Worm (Caenorhabditis elegans) whole organism, young adult: Measurements from ENCODE around the gene lgc-15.

Experiments
- Y79H2A.3 ChIP-seq: fragments of 200-800 bp; sonication (Bioruptor generic); conservative IDR thresholded peaks from 2 replicates; pipeline ENCODE4 v1.3.6; 2022; ENCODE audit warnings: missing genetic modification reagents, missing genetic modification characterization, missing compliant biosample characterization
- akir-1 ChIP-seq: fragments of 200-800 bp; sonication (Bioruptor generic); optimal IDR thresholded peaks from 2 replicates; lab custom pipeline; 2018; ENCODE audit warnings: mild to moderate bottlenecking, missing genetic modification characterization, moderate library complexity, missing compliant biosample characterization
- ceh-100 ChIP-seq: fragments of 200-800 bp; sonication (Bioruptor generic); IDR thresholded peaks from 2 replicates; pipeline ENCODE4 v1.3.6; 2022; ENCODE audit warnings: missing genetic modification reagents, missing genetic modification characterization, missing compliant biosample characterization
- egl-44 ChIP-seq: fragments of 200-800 bp; sonication (Bioruptor generic); IDR thresholded peaks from 2 replicates; pipeline ENCODE4 v1.3.6; 2022; ENCODE audit warnings: missing genetic modification reagents, missing genetic modification characterization, missing compliant biosample characterization
- nfya-1 ChIP-seq: sonication (generic microtip); optimal IDR thresholded peaks from 2 replicates; lab custom pipeline; 2017; ENCODE audit warnings: antibody characterized with exemption, missing compliant biosample characterization, missing genetic modification characterization, borderline replicate concordance; ENCODE audit not compliant: insufficient read depth
- ztf-6 ChIP-seq: fragments of 200-800 bp; sonication (Bioruptor generic); IDR thresholded peaks from 2 replicates; pipeline ENCODE4 v1.3.6; 2022; ENCODE audit warnings: missing genetic modification reagents, missing genetic modification characterization, missing compliant biosample characterization

DNA sequence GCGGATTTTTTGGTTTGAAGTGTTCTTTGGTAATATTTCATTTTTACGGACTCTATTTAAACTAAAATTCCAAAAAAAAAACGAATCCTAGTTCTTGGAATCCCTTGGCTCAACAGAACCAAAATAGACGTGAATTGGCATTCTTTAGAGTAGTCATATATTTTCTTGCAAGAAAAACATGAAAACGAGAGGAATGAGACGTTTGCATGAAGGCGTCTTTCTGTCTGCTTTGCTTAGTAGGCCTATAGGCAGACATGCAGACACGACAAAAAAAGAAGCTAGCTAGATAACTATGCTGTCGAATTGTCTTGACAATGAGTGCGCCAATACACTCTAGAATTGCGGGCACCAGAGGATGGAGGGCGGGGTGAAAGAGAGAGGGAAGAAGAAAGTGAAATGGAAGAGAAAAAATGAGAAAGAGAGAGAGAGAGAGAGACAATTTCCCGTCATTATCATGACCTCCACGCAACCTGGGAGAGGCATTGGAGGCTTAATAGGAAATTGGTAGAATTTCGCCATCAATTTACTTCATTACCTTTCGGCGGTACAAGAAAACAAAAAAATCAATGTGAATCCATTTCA lies 33.5 kb upstream of the lgc-15 start:
- no peak for TF ChIP-seq akir-1
- no peak for TF ChIP-seq ceh-100 (GFP tag; lab: Robert Waterston, UW)
- TF ChIP-seq ztf-6 (GFP tag; lab: Robert Waterston, UW) = no peak
- TF ChIP-seq nfya-1 (tag; lab: Kevin White, UChicago) = no peak
- no peak for TF ChIP-seq Y79H2A.3 (GFP tag; lab: Robert Waterston, UW)
- no peak for TF ChIP-seq egl-44
